Worm (Caenorhabditis elegans) whole organism, L2 larva: ENCODE measurements around the gene F57H12.5.
A peak's percentile ranks its signal among the peaks of the same experiment; 100 is the strongest.

ENCODE experiments used
- C34F6.9 ChIP-seq: fragments of 150-350 bp; optimal IDR thresholded peaks from 2 replicates; lab custom pipeline; 2014; ENCODE audit warnings: missing biosample characterization, missing genetic modification characterization
- R02D3.7 ChIP-seq: fragments of 150-350 bp; optimal IDR thresholded peaks from 2 replicates; lab custom pipeline; 2014; ENCODE audit warnings: missing biosample characterization, missing genetic modification characterization
- ZK546.5 ChIP-seq: sonication (generic microtip); optimal IDR thresholded peaks from 2 replicates; lab custom pipeline; 2017; ENCODE audit warnings: missing biosample characterization, missing genetic modification characterization
- alr-1 ChIP-seq: fragments of 150-350 bp; optimal IDR thresholded peaks from 2 replicates; lab custom pipeline; 2014; ENCODE audit warnings: missing biosample characterization, missing genetic modification characterization
- aly-2 ChIP-seq: fragments of 150-350 bp; optimal IDR thresholded peaks from 2 replicates; lab custom pipeline; 2014; ENCODE audit warnings: missing biosample characterization, missing genetic modification characterization
- ama-1 ChIP-seq: fragments of 150-350 bp; optimal IDR thresholded peaks from 2 replicates; lab custom pipeline; 2018; ENCODE audit warnings: inconsistent platforms
- blmp-1 ChIP-seq: sonication (generic microtip); optimal IDR thresholded peaks from 2 replicates; lab custom pipeline; 2017; ENCODE audit warnings: missing genetic modification characterization, mild to moderate bottlenecking, missing compliant biosample characterization, antibody characterized with exemption, moderate library complexity; ENCODE audit not compliant: insufficient read depth
- ceh-82 ChIP-seq: fragments of 150-350 bp; optimal IDR thresholded peaks from 2 replicates; lab custom pipeline; 2014; ENCODE audit warnings: missing biosample characterization, missing genetic modification characterization
- crh-2 ChIP-seq: sonication (generic microtip); optimal IDR thresholded peaks from 2 replicates; lab custom pipeline; 2017; ENCODE audit warnings: missing biosample characterization, missing genetic modification characterization
- dmd-4 ChIP-seq: sonication (generic microtip); optimal IDR thresholded peaks from 2 replicates; lab custom pipeline; 2017; ENCODE audit warnings: missing biosample characterization, missing genetic modification characterization
- egl-27 ChIP-seq: sonication (generic microtip); optimal IDR thresholded peaks from 3 replicates; lab custom pipeline; 2017; ENCODE audit warnings: missing biosample characterization, missing genetic modification reagents, missing genetic modification characterization
- elt-1 ChIP-seq: fragments of 150-350 bp; optimal IDR thresholded peaks from 2 replicates; lab custom pipeline; 2014; ENCODE audit warnings: missing biosample characterization, missing genetic modification characterization
- elt-3 ChIP-seq: sonication (generic microtip); optimal IDR thresholded peaks from 2 replicates; lab custom pipeline; 2017; ENCODE audit warnings: missing biosample characterization, missing genetic modification characterization
- fos-1 ChIP-seq: fragments of 150-350 bp; optimal IDR thresholded peaks from 2 replicates; lab custom pipeline; 2014; ENCODE audit warnings: missing biosample characterization, missing genetic modification characterization
- gmeb-1 ChIP-seq: fragments of 150-350 bp; optimal IDR thresholded peaks from 2 replicates; lab custom pipeline; 2014; ENCODE audit warnings: missing biosample characterization, missing genetic modification characterization
- lin-13 ChIP-seq: fragments of 150-350 bp; optimal IDR thresholded peaks from 2 replicates; lab custom pipeline; 2014; ENCODE audit warnings: missing biosample characterization, missing genetic modification reagents, missing genetic modification characterization
- lsy-2 ChIP-seq, 2 experiments: fragments of 150-350 bp in 1 of 2; sonication (generic microtip) in 1 of 2; optimal IDR thresholded peaks; 2 replicates each; lab custom pipeline; 2014 to 2017; ENCODE audit warnings: missing biosample characterization in 2 of 2, missing genetic modification characterization in 2 of 2
- mab-5 ChIP-seq: fragments of 150-350 bp; optimal IDR thresholded peaks from 2 replicates; lab custom pipeline; 2014; ENCODE audit warnings: missing biosample characterization, missing genetic modification characterization
- mbf-1 ChIP-seq: sonication (generic microtip); optimal IDR thresholded peaks from 2 replicates; lab custom pipeline; 2017; ENCODE audit warnings: missing biosample characterization, missing genetic modification characterization
- mdl-1 ChIP-seq, 2 experiments: fragments of 150-350 bp in 1 of 2; sonication (generic microtip) in 1 of 2; optimal IDR thresholded peaks; 2 replicates each; lab custom pipeline; 2017; ENCODE audit warnings: missing biosample characterization in 2 of 2, missing genetic modification characterization in 2 of 2
- nhr-11 ChIP-seq: fragments of 150-350 bp; optimal IDR thresholded peaks from 2 replicates; lab custom pipeline; 2014; ENCODE audit warnings: missing biosample characterization, missing genetic modification characterization
- nhr-12 ChIP-seq: fragments of 150-350 bp; optimal IDR thresholded peaks from 2 replicates; lab custom pipeline; 2014; ENCODE audit warnings: missing biosample characterization, missing genetic modification characterization
- nhr-129 ChIP-seq: fragments of 150-350 bp; optimal IDR thresholded peaks from 2 replicates; lab custom pipeline; 2014; ENCODE audit warnings: missing biosample characterization, missing genetic modification characterization
- nhr-21 ChIP-seq: fragments of 150-350 bp; optimal IDR thresholded peaks from 2 replicates; lab custom pipeline; 2014; ENCODE audit warnings: missing biosample characterization, missing genetic modification characterization
- nhr-23 ChIP-seq: fragments of 150-350 bp; optimal IDR thresholded peaks from 2 replicates; lab custom pipeline; 2014; ENCODE audit warnings: missing biosample characterization, missing genetic modification reagents, missing genetic modification characterization
- nhr-25 ChIP-seq: fragments of 150-350 bp; sonication (generic microtip); optimal IDR thresholded peaks from 3 replicates; lab custom pipeline; 2014; ENCODE audit warnings: missing biosample characterization, missing genetic modification characterization
- nhr-77 ChIP-seq: fragments of 150-350 bp; optimal IDR thresholded peaks from 2 replicates; lab custom pipeline; 2014; ENCODE audit warnings: missing biosample characterization, missing genetic modification characterization
- peb-1 ChIP-seq: fragments of 150-350 bp; optimal IDR thresholded peaks from 2 replicates; lab custom pipeline; 2014; ENCODE audit warnings: missing biosample characterization, missing genetic modification characterization
- sem-4 ChIP-seq: fragments of 150-350 bp; optimal IDR thresholded peaks from 2 replicates; lab custom pipeline; 2014; ENCODE audit warnings: missing biosample characterization, missing genetic modification reagents, missing genetic modification characterization
- skn-1 ChIP-seq: sonication (generic microtip); optimal IDR thresholded peaks from 2 replicates; lab custom pipeline; 2017; ENCODE audit warnings: missing biosample characterization, missing genetic modification characterization
- sma-9 ChIP-seq, 2 experiments: fragments of 150-350 bp in 1 of 2; sonication (generic microtip) in 1 of 2; optimal IDR thresholded peaks; 2 replicates each; lab custom pipeline; 2014 to 2016; ENCODE audit warnings: missing genetic modification characterization in 2 of 2, mild to moderate bottlenecking in 1 of 2, missing biosample characterization in 1 of 2, missing compliant biosample characterization in 1 of 2, missing genetic modification reagents in 1 of 2, moderate library complexity in 1 of 2
- snpc-4 ChIP-seq: fragments of 150-350 bp; optimal IDR thresholded peaks from 2 replicates; lab custom pipeline; 2014; ENCODE audit warnings: missing biosample characterization, missing genetic modification characterization
- unc-39 ChIP-seq: fragments of 150-350 bp; optimal IDR thresholded peaks from 2 replicates; lab custom pipeline; 2014; ENCODE audit warnings: missing biosample characterization, missing genetic modification characterization
- unc-55 ChIP-seq: fragments of 150-350 bp; sonication (generic microtip); optimal IDR thresholded peaks from 3 replicates; lab custom pipeline; 2014; ENCODE audit warnings: missing biosample characterization, missing genetic modification reagents, missing genetic modification characterization
- unc-62 ChIP-seq: fragments of 150-350 bp; optimal IDR thresholded peaks from 2 replicates; lab custom pipeline; 2014; ENCODE audit warnings: missing biosample characterization, missing genetic modification reagents, missing genetic modification characterization
- zag-1 ChIP-seq: fragments of 150-350 bp; optimal IDR thresholded peaks from 2 replicates; lab custom pipeline; 2014; ENCODE audit warnings: missing biosample characterization, missing genetic modification characterization
- ztf-1 ChIP-seq: fragments of 200-800 bp; sonication (Bioruptor generic); conservative IDR thresholded peaks from 2 replicates; pipeline ENCODE4 v1.3.6; 2022; ENCODE audit warnings: missing genetic modification characterization, missing compliant biosample characterization
- ztf-11 ChIP-seq: sonication (generic microtip); optimal IDR thresholded peaks from 2 replicates; lab custom pipeline; 2017; ENCODE audit warnings: missing biosample characterization, missing genetic modification characterization
- ztf-4 ChIP-seq: fragments of 150-350 bp; optimal IDR thresholded peaks from 2 replicates; lab custom pipeline; 2014; ENCODE audit warnings: missing biosample characterization, missing genetic modification characterization

Gene F57H12.5

ce11 chrIV:7926102-7926840 lies 40.8 kb upstream of the F57H12.5 start, which contains the start of gene rps-2:
Gene rps-2 (minus strand): TSS chrIV:7926391.
- TF ChIP-seq nhr-21 (tag; lab: Kevin White, UChicago) (no peak), ztf-4 (tag; lab: Kevin White, UChicago) (no peak), elt-1 (tag; lab: Kevin White, UChicago) (no peak), aly-2 (no peak), nhr-23 (no peak), nhr-11 (no peak), nhr-129 (tag; lab: Kevin White, UChicago) (peak; percentile 10), sem-4 (tag; lab: Kevin White, UChicago) (no peak), egl-27 (tag; lab: Kevin White, UChicago) (no peak), elt-3 (tag; lab: Kevin White, UChicago) (no peak), mab-5 (tag; lab: Kevin White, UChicago) (no peak), lsy-2 (tag; optimal IDR thresholded peaks at IDR 0.05; lab: Kevin White, UChicago) (peak in 1 of 2 experiments; percentile 32), mbf-1 (tag; lab: Kevin White, UChicago) (no peak), snpc-4 (tag; lab: Kevin White, UChicago) (no peak), unc-39 (tag; lab: Kevin White, UChicago) (no peak), sma-9 (GFP tag; optimal IDR thresholded peaks at IDR 0.05; lab: Kevin White, UChicago) (no peak), sma-9 (tag; optimal IDR thresholded peaks at IDR 0.05; lab: Kevin White, UChicago) (no peak), dmd-4 (tag; lab: Kevin White, UChicago) (no peak), zag-1 (tag; lab: Kevin White, UChicago) (no peak), crh-2 (tag; lab: Kevin White, UChicago) (no peak), nhr-77 (tag; lab: Kevin White, UChicago) (no peak), ZK546.5 (no peak), peb-1 (tag; lab: Kevin White, UChicago) (no peak), nhr-25 (tag; lab: Kevin White, UChicago) (no peak), unc-62 (GFP tag; lab: Kevin White, UChicago) (no peak), skn-1 (tag; lab: Kevin White, UChicago) (no peak), ama-1 (lab: Kevin White, UChicago) (no peak), alr-1 (tag; lab: Kevin White, UChicago) (no peak), gmeb-1 (tag; lab: Kevin White, UChicago) (no peak), R02D3.7 (no peak), C34F6.9 (peak; percentile 50), lin-13 (GFP tag; lab: Kevin White, UChicago) (peak; percentile 28), unc-55 (no peak), ztf-11 (tag; lab: Kevin White, UChicago) (no peak), blmp-1 (tag; lab: Kevin White, UChicago) (no peak), fos-1 (tag; lab: Kevin White, UChicago) (peak; percentile 1), mdl-1 (tag; optimal IDR thresholded peaks at IDR 0.05; lab: Kevin White, UChicago) (no peak)

- TF ChIP-seq ztf-1 (GFP tag; lab: Robert Waterston, UW) (no peak), nhr-12 (tag; lab: Kevin White, UChicago) (no peak), sem-4 (tag; lab: Kevin White, UChicago) (no peak)
These were observed 39.9 kb upstream of the F57H12.5 start, which contains the start of gene C49H3.12 for ce11 chrIV:7927218-7927617. Gene C49H3.12 (minus strand): TSS chrIV:7927318.

ce11 chrIV:7927852-7928251 lies 39.3 kb upstream of the F57H12.5 start, which contains the start of gene gcy-8:
Gene gcy-8 (plus strand): TSS chrIV:7928152.
- no peak for TF ChIP-seq ceh-82 (tag; lab: Kevin White, UChicago)
